In genomic region chr3L:1548345-1548970, dm6 we compare ENCODE assay signal across 1 fruit fly cellular context.
A peak's percentile ranks its signal among the peaks of the same experiment; 100 is the strongest.
TF ChIP-seq lines count a peak whose summit lies in the region.

No protein-coding gene starts in this region.

TF ChIP-seq in whole organism, embryonic, 481 proteins besides CTCF, POLR2A, EP300 and RAD21 (continued from another document and continues in another):
- TF ChIP-seq Nf-YA (GFP tag; IDR thresholded peaks at IDR 0.05; lab: Robert Waterston, UW) (no peak), CG34224 (GFP tag; IDR thresholded peaks at IDR 0.05; lab: Robert Waterston, UW; ENCODE audit: partially characterized antibody) (no peak), CG1602 (GFP tag; optimal IDR thresholded peaks at IDR 0.05; lab: Kevin White, UChicago) (peak; percentile 43), al (GFP tag; IDR thresholded peaks at IDR 0.05; lab: Robert Waterston, UW) (peak; percentile 70), salm (tag; optimal IDR thresholded peaks at IDR 0.05; lab: Kevin White, UChicago) (no peak), CG12071 (GFP tag; optimal IDR thresholded peaks at IDR 0.05; lab: Kevin White, UChicago) (no peak), Mad (GFP tag; optimal IDR thresholded peaks at IDR 0.05; lab: Kevin White, UChicago) (no peak), Tbp (GFP tag; optimal IDR thresholded peaks at IDR 0.05; lab: Kevin White, UChicago) (no peak), bigmax (GFP tag; optimal IDR thresholded peaks at IDR 0.05; lab: Kevin White, UChicago) (no peak), sim (GFP tag; IDR thresholded peaks at IDR 0.05; lab: Robert Waterston, UW) (no peak), ham (GFP tag; IDR thresholded peaks at IDR 0.05; lab: Robert Waterston, UW) (no peak), jigr1 (GFP tag; IDR thresholded peaks at IDR 0.05; lab: Robert Waterston, UW) (no peak), CG13296 (GFP tag; optimal IDR thresholded peaks at IDR 0.05; lab: Kevin White, UChicago) (peak; percentile 74), pho (GFP tag; optimal IDR thresholded peaks at IDR 0.05; lab: Kevin White, UChicago) (peak; percentile 66), Doc2 (GFP tag; IDR thresholded peaks at IDR 0.05; lab: Robert Waterston, UW) (no peak), wek (GFP tag; optimal IDR thresholded peaks at IDR 0.05; lab: Kevin White, UChicago) (no peak), Nf-YC (tag; optimal IDR thresholded peaks at IDR 0.05; lab: Kevin White, UChicago) (peak; percentile 52), Hr3 (GFP tag; optimal IDR thresholded peaks at IDR 0.05; lab: Kevin White, UChicago) (peak; percentile 53), CG7556 (GFP tag; optimal IDR thresholded peaks at IDR 0.05; lab: Kevin White, UChicago) (peak; percentile 75), CG15073 (GFP tag; optimal IDR thresholded peaks at IDR 0.05; lab: Kevin White, UChicago) (no peak), Awh (GFP tag; IDR thresholded peaks at IDR 0.05; lab: Robert Waterston, UW) (no peak), sima (GFP tag; optimal IDR thresholded peaks at IDR 0.05; lab: Kevin White, UChicago) (no peak), Deaf1 (tag; optimal IDR thresholded peaks at IDR 0.05; lab: Kevin White, UChicago) (peak; percentile 49), Sin3A (optimal IDR thresholded peaks at IDR 0.05; lab: Kevin White, UChicago) (no peak), exex (tag; optimal IDR thresholded peaks at IDR 0.05; lab: Kevin White, UChicago) (peak; percentile 98), CG8290 (GFP tag; optimal IDR thresholded peaks at IDR 0.05; lab: Kevin White, UChicago) (no peak), CG8290 (tag; optimal IDR thresholded peaks at IDR 0.05; lab: Kevin White, UChicago) (no peak), CG11398 (GFP tag; optimal IDR thresholded peaks at IDR 0.05; lab: Kevin White, UChicago) (no peak), ac (GFP tag; optimal IDR thresholded peaks at IDR 0.05; lab: Kevin White, UChicago) (no peak), slp2 (GFP tag; optimal IDR thresholded peaks at IDR 0.05; lab: Kevin White, UChicago) (no peak), CG9876 (GFP tag; optimal IDR thresholded peaks at IDR 0.05; lab: Kevin White, UChicago) (no peak), Ptx1 (GFP tag; IDR thresholded peaks at IDR 0.05; lab: Robert Waterston, UW) (peak; percentile 36; the same call in 1 of the 2 replicates), Side (GFP tag; optimal IDR thresholded peaks at IDR 0.05; lab: Kevin White, UChicago) (peak; percentile 29), CG1024 (GFP tag; IDR thresholded peaks at IDR 0.05; lab: Robert Waterston, UW) (no peak), peb (GFP tag; IDR thresholded peaks at IDR 0.05; lab: Robert Waterston, UW) (no peak), CG16863 (GFP tag; optimal IDR thresholded peaks at IDR 0.05; lab: Kevin White, UChicago) (peak; percentile 57), ara (GFP tag; IDR thresholded peaks at IDR 0.05; lab: Robert Waterston, UW) (no peak), CG9727 (GFP tag; optimal IDR thresholded peaks at IDR 0.05; lab: Kevin White, UChicago) (peak; percentile 73), dmrt99B (tag; optimal IDR thresholded peaks at IDR 0.05; lab: Kevin White, UChicago) (peak; percentile 66), gsb-n (tag; optimal IDR thresholded peaks at IDR 0.05; lab: Kevin White, UChicago) (no peak), CG13424 (tag; optimal IDR thresholded peaks at IDR 0.05; lab: Kevin White, UChicago) (peak; percentile 66), row (GFP tag; IDR thresholded peaks at IDR 0.05; lab: Robert Waterston, UW) (peak; percentile 78), hbn (GFP tag; IDR thresholded peaks at IDR 0.05; lab: Robert Waterston, UW; ENCODE audit: partially characterized antibody) (no peak), eve (GFP tag; optimal IDR thresholded peaks at IDR 0.05; lab: Kevin White, UChicago) (no peak), ken (GFP tag; IDR thresholded peaks at IDR 0.05; lab: Robert Waterston, UW) (no peak), CG30431 (GFP tag; optimal IDR thresholded peaks at IDR 0.05; lab: Kevin White, UChicago) (no peak), wdn (GFP tag; IDR thresholded peaks at IDR 0.05; lab: Robert Waterston, UW) (peak; percentile 10; the same call in 1 of the 2 replicates), CG17385 (GFP tag; optimal IDR thresholded peaks at IDR 0.05; lab: Kevin White, UChicago) (peak; percentile 70), ro (GFP tag; IDR thresholded peaks at IDR 0.05; lab: Robert Waterston, UW) (no peak), crc (GFP tag; optimal IDR thresholded peaks at IDR 0.05; lab: Kevin White, UChicago) (peak; percentile 43), NfI (GFP tag; optimal IDR thresholded peaks at IDR 0.05; lab: Kevin White, UChicago) (peak; percentile 57), CG42726 (GFP tag; IDR thresholded peaks at IDR 0.05; lab: Robert Waterston, UW; ENCODE audit: partially characterized antibody) (no peak), pum (GFP tag; optimal IDR thresholded peaks at IDR 0.05; lab: Kevin White, UChicago) (peak; percentile 24), CG17912 (GFP tag; optimal IDR thresholded peaks at IDR 0.05; lab: Kevin White, UChicago) (no peak), CG17829 (tag; optimal IDR thresholded peaks at IDR 0.05; lab: Kevin White, UChicago) (peak; percentile 44), lbe (GFP tag; optimal IDR thresholded peaks at IDR 0.05; lab: Kevin White, UChicago) (peak; percentile 76), CG1647 (GFP tag; optimal IDR thresholded peaks at IDR 0.05; lab: Kevin White, UChicago) (peak; percentile 20), CHES-1-like (GFP tag; optimal IDR thresholded peaks at IDR 0.05; lab: Kevin White, UChicago) (no peak), gt (GFP tag; IDR thresholded peaks at IDR 0.05; lab: Robert Waterston, UW) (no peak), sqz (GFP tag; optimal IDR thresholded peaks at IDR 0.05; lab: Kevin White, UChicago) (peak; percentile 27), lmd (GFP tag; IDR thresholded peaks at IDR 0.05; lab: Robert Waterston, UW) (peak; percentile 59; the same call in 1 of the 2 replicates), CG14667 (GFP tag; IDR thresholded peaks at IDR 0.05; lab: Robert Waterston, UW) (no peak), Taf1 (GFP tag; IDR thresholded peaks at IDR 0.05; lab: Robert Waterston, UW) (peak; percentile 17; the same call in 1 of the 2 replicates), Mrtf (GFP tag; IDR thresholded peaks at IDR 0.05; lab: Robert Waterston, UW) (no peak), CG7271 (tag; optimal IDR thresholded peaks at IDR 0.05; lab: Kevin White, UChicago) (no peak), insv (GFP tag; optimal IDR thresholded peaks at IDR 0.05; lab: Kevin White, UChicago) (no peak), CG2199 (GFP tag; IDR thresholded peaks at IDR 0.05; lab: Robert Waterston, UW) (no peak), ranshi (GFP tag; IDR thresholded peaks at IDR 0.05; lab: Robert Waterston, UW) (no peak; the same call in 1 of the 2 replicates), CG7745 (tag; optimal IDR thresholded peaks at IDR 0.05; lab: Kevin White, UChicago) (no peak), Spps (tag; optimal IDR thresholded peaks at IDR 0.05; lab: Kevin White, UChicago) (no peak), CG11560 (tag; IDR thresholded peaks at IDR 0.05; lab: Robert Waterston, UW) (no peak), CG3065 (GFP tag; optimal IDR thresholded peaks at IDR 0.05; lab: Kevin White, UChicago) (no peak), CG3281 (GFP tag; optimal IDR thresholded peaks at IDR 0.05; lab: Kevin White, UChicago) (peak; percentile 81), ash1 (GFP tag; optimal IDR thresholded peaks at IDR 0.05; lab: Kevin White, UChicago) (no peak), gce (GFP tag; IDR thresholded peaks at IDR 0.05; lab: Robert Waterston, UW) (no peak; the same call in 2 of the 3 replicates), CG4282 (GFP tag; optimal IDR thresholded peaks at IDR 0.05; lab: Kevin White, UChicago) (no peak), Hr78 (GFP tag; optimal IDR thresholded peaks at IDR 0.05; lab: Kevin White, UChicago) (no peak), Ravus (GFP tag; IDR thresholded peaks at IDR 0.05; lab: Robert Waterston, UW) (0 out of 2 replicates have a peak, but pooled peaks have one; percentile 0), CG9437 (GFP tag; optimal IDR thresholded peaks at IDR 0.05; lab: Kevin White, UChicago) (peak; percentile 44), CG15514 (GFP tag; optimal IDR thresholded peaks at IDR 0.05; lab: Kevin White, UChicago) (peak; percentile 48), CG10274 (GFP tag; optimal IDR thresholded peaks at IDR 0.05; lab: Kevin White, UChicago) (peak; percentile 38), gcm (GFP tag; optimal IDR thresholded peaks at IDR 0.05; lab: Kevin White, UChicago) (peak; percentile 34), CG9797 (GFP tag; optimal IDR thresholded peaks at IDR 0.05; lab: Kevin White, UChicago) (no peak), z (GFP tag; IDR thresholded peaks at IDR 0.05; lab: Robert Waterston, UW) (no peak), Atf-2 (GFP tag; optimal IDR thresholded peaks at IDR 0.05; lab: Kevin White, UChicago) (peak; percentile 24), kay (GFP tag; optimal IDR thresholded peaks at IDR 0.05; lab: Kevin White, UChicago) (peak; percentile 49), CG12236 (GFP tag; optimal IDR thresholded peaks at IDR 0.05; lab: Kevin White, UChicago) (no peak), ase (GFP tag; IDR thresholded peaks at IDR 0.05; lab: Robert Waterston, UW) (no peak), CG6175 (GFP tag; IDR thresholded peaks at IDR 0.05; lab: Robert Waterston, UW) (no peak), CG43689 (GFP tag; IDR thresholded peaks at IDR 0.05; lab: Robert Waterston, UW) (no peak), phol (tag; optimal IDR thresholded peaks at IDR 0.05; lab: Kevin White, UChicago) (peak; percentile 52), CG31388 (GFP tag; optimal IDR thresholded peaks at IDR 0.05; lab: Kevin White, UChicago) (no peak), aop (GFP tag; IDR thresholded peaks at IDR 0.05; lab: Robert Waterston, UW) (no peak), CG18619 (GFP tag; optimal IDR thresholded peaks at IDR 0.05; lab: Kevin White, UChicago) (peak; percentile 63), Atf6 (GFP tag; IDR thresholded peaks at IDR 0.05; lab: Robert Waterston, UW) (peak; percentile 46; the same call in 1 of the 2 replicates), CG2875 (GFP tag; optimal IDR thresholded peaks at IDR 0.05; lab: Kevin White, UChicago) (no peak), bsh (GFP tag; optimal IDR thresholded peaks at IDR 0.05; lab: Kevin White, UChicago) (peak in 1 of 2 experiments; percentile 21), scrt (GFP tag; optimal IDR thresholded peaks at IDR 0.05; lab: Kevin White, UChicago) (peak; percentile 50), fd3F (GFP tag; optimal IDR thresholded peaks at IDR 0.05; lab: Kevin White, UChicago) (peak; percentile 48), PHDP (tag; optimal IDR thresholded peaks at IDR 0.05; lab: Kevin White, UChicago) (peak; percentile 56), bcd (GFP tag; optimal IDR thresholded peaks at IDR 0.05; lab: Kevin White, UChicago) (peak; percentile 56), knrl (GFP tag; IDR thresholded peaks at IDR 0.05; lab: Robert Waterston, UW; ENCODE audit: partially characterized antibody) (no peak), CG8924 (tag; optimal IDR thresholded peaks at IDR 0.05; lab: Kevin White, UChicago) (peak; percentile 76), lov (optimal IDR thresholded peaks at IDR 0.05; lab: Kevin White, UChicago) (no peak), lov (GFP tag; IDR thresholded peaks at IDR 0.05; lab: Robert Waterston, UW) (no peak), CG4820 (GFP tag; optimal IDR thresholded peaks at IDR 0.05; lab: Kevin White, UChicago) (peak; percentile 37), CG8281 (tag; optimal IDR thresholded peaks at IDR 0.05; lab: Kevin White, UChicago) (peak; percentile 19), CG8765 (GFP tag; IDR thresholded peaks at IDR 0.05; lab: Robert Waterston, UW) (no peak), gfzf (GFP tag; optimal IDR thresholded peaks at IDR 0.05; lab: Kevin White, UChicago) (no peak), BtbVII (GFP tag; optimal IDR thresholded peaks at IDR 0.05; lab: Kevin White, UChicago) (peak; percentile 71), CG12155 (GFP tag; optimal IDR thresholded peaks at IDR 0.05; lab: Kevin White, UChicago) (peak; percentile 65), nmo (GFP tag; optimal IDR thresholded peaks at IDR 0.05; lab: Kevin White, UChicago) (peak; percentile 60), Ets65A (GFP tag; lab: Kevin White, UChicago) (peak; percentile 95), amos (GFP tag; IDR thresholded peaks at IDR 0.05; lab: Robert Waterston, UW; ENCODE audit: partially characterized antibody) (no peak), CG10654 (GFP tag; optimal IDR thresholded peaks at IDR 0.05; lab: Kevin White, UChicago) (peak; percentile 13), mam (GFP tag; optimal IDR thresholded peaks at IDR 0.05; lab: Kevin White, UChicago) (peak; percentile 62), CG16779 (GFP tag; IDR thresholded peaks at IDR 0.05; lab: Robert Waterston, UW) (no peak), crp (GFP tag; optimal IDR thresholded peaks at IDR 0.05; lab: Kevin White, UChicago) (no peak), cas (GFP tag; IDR thresholded peaks at IDR 0.05; lab: Robert Waterston, UW) (no peak), trem (tag; optimal IDR thresholded peaks at IDR 0.05; lab: Kevin White, UChicago) (no peak), CG15601 (tag; optimal IDR thresholded peaks at IDR 0.05; lab: Kevin White, UChicago) (no peak), sisA (GFP tag; IDR thresholded peaks at IDR 0.05; lab: Robert Waterston, UW) (no peak), abd-A (tag; optimal IDR thresholded peaks at IDR 0.05; lab: Kevin White, UChicago) (no peak), CG8388 (GFP tag; optimal IDR thresholded peaks at IDR 0.05; lab: Kevin White, UChicago) (peak; percentile 10), Hey (tag; optimal IDR thresholded peaks at IDR 0.05; lab: Kevin White, UChicago) (peak; percentile 24), CG31365 (tag; optimal IDR thresholded peaks at IDR 0.05; lab: Kevin White, UChicago) (no peak), B-H1 (GFP tag; IDR thresholded peaks at IDR 0.05; lab: Robert Waterston, UW) (no peak), CG17802 (tag; optimal IDR thresholded peaks at IDR 0.05; lab: Kevin White, UChicago) (no peak), dmrt11E (tag; optimal IDR thresholded peaks at IDR 0.05; lab: Kevin White, UChicago) (peak; percentile 30), Jarid2 (GFP tag; optimal IDR thresholded peaks at IDR 0.05; lab: Kevin White, UChicago) (no peak), Adf1 (GFP tag; IDR thresholded peaks at IDR 0.05; lab: Robert Waterston, UW) (no peak), Scr (GFP tag; IDR thresholded peaks at IDR 0.05; lab: Robert Waterston, UW; ENCODE audit: partially characterized antibody) (no peak), CG11696 (GFP tag; IDR thresholded peaks at IDR 0.05; lab: Robert Waterston, UW) (no peak), Neu2 (GFP tag; optimal IDR thresholded peaks at IDR 0.05; lab: Kevin White, UChicago; ENCODE audit: borderline replicate concordance) (no peak), CG7928 (GFP tag; optimal IDR thresholded peaks at IDR 0.05; lab: Kevin White, UChicago) (peak; percentile 18), twi (tag; optimal IDR thresholded peaks at IDR 0.05; lab: Kevin White, UChicago) (no peak), HLH54F (GFP tag; optimal IDR thresholded peaks at IDR 0.05; lab: Kevin White, UChicago) (peak; percentile 50)
